Worm (Caenorhabditis elegans): ENCODE measurements around the gene pcp-1.

pcp-1 gene

DNA sequence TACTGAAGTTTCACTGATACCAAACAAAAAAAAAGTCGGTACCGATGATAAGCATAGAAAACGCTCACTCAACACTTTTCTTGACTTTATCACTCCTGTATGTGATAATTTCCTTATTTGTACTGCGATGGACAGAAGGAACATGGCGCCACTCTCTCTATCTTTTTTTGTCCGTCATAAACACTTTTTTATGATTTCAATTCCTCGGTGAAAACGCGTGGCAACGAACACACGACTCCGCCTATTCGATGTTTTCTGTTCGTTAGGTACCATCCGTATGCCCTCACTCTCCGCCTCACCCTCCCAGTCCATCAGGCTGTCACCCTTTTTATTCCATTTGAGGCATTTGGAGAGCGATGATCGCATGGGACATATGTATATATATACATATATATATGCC lies 28.4 kb upstream of the pcp-1 start (continued):
- TF ChIP-seq cey-2 (tag; optimal IDR thresholded peaks at IDR 0.05; ENCODE audit: borderline replicate concordance, insufficient read depth) (no peak), Y5F2A.4 (GFP tag; optimal IDR thresholded peaks at IDR 0.05) (no peak), zfp-2 (tag; optimal IDR thresholded peaks at IDR 0.05) (no peak), hlh-30 (tag; optimal IDR thresholded peaks at IDR 0.05; ENCODE audit: insufficient read depth) (peak; percentile 22), duxl-1 (tag; optimal IDR thresholded peaks at IDR 0.05; ENCODE audit: poor library complexity) (no peak), tra-1 (GFP tag; IDR thresholded peaks at IDR 0.05) (peak; percentile 44; the same call in 1 of the 2 replicates), mep-1 (tag; optimal IDR thresholded peaks at IDR 0.05) (no peak), hlh-11 (tag; optimal IDR thresholded peaks at IDR 0.05) (peak; percentile 74), dmd-6 (GFP tag; IDR thresholded peaks at IDR 0.05) (peak; percentile 75), nhr-42 (GFP tag; IDR thresholded peaks at IDR 0.05) (no peak), nhr-102 (tag; optimal IDR thresholded peaks at IDR 0.05) (no peak), madf-9 (GFP tag; conservative IDR thresholded peaks at IDR 0.05) (no peak), daf-8 (GFP tag; IDR thresholded peaks at IDR 0.05) (no peak), ama-1 (optimal IDR thresholded peaks at IDR 0.05) (no peak), rbr-2 (tag; optimal IDR thresholded peaks at IDR 0.05) (no peak), zip-2 (tag; optimal IDR thresholded peaks at IDR 0.05) (no peak), saeg-2 (GFP tag; IDR thresholded peaks at IDR 0.05) (no peak), spr-1 (tag; optimal IDR thresholded peaks at IDR 0.05) (no peak), dve-1 (tag; optimal IDR thresholded peaks at IDR 0.05; ENCODE audit: insufficient read depth) (peak; percentile 81), nhr-77 (tag; optimal IDR thresholded peaks at IDR 0.05) (peak; percentile 5), T20F7.1 (GFP tag; optimal IDR thresholded peaks at IDR 0.05) (peak; percentile 62), snpc-4 (tag; optimal IDR thresholded peaks at IDR 0.05) (no peak), dmd-9 (GFP tag; IDR thresholded peaks at IDR 0.05) (no peak), nhr-11 (tag; optimal IDR thresholded peaks at IDR 0.05) (no peak), daf-19 (GFP tag; conservative IDR thresholded peaks at IDR 0.05) (no peak), zip-11 (GFP tag; IDR thresholded peaks at IDR 0.05) (no peak), arid-1 (GFP tag; conservative IDR thresholded peaks at IDR 0.05) (no peak), egl-27 (tag; optimal IDR thresholded peaks at IDR 0.05) (no peak), mes-2 (tag; optimal IDR thresholded peaks at IDR 0.05; ENCODE audit: poor library complexity, severe bottlenecking) (no peak)

DNA sequence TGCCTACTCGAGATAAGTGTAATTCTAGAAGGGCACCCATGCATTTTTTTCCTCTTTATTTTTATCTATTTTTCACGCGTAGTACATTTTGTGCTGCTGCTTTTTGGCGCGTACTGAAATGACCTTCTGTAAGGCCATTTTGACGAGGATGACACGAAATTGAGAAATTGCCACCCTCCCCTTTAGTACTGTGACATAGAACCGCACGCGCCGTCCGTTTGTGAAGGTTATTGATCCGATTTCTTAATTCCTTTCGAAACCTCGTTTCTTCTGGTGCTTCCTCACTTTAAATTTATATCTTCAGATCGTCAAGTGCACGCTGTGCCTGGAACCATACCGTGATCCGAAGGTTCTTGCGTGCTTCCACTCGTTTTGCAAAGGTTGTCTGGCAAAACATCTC lies 27.6 kb upstream of the pcp-1 start:
- TF ChIP-seq aha-1 (tag): peak; percentile 36
- no peak for TF ChIP-seq ctbp-1 (GFP tag; IDR thresholded peaks at IDR 0.05)
- no peak for TF ChIP-seq F44E2.7 (GFP tag; IDR thresholded peaks at IDR 0.05)
- TF ChIP-seq fos-1 (tag; optimal IDR thresholded peaks at IDR 0.05): no peak
- 0 out of 2 replicates have a peak, but pooled peaks have one; percentile 21 for TF ChIP-seq egl-43 (GFP tag; IDR thresholded peaks at IDR 0.05)

DNA sequence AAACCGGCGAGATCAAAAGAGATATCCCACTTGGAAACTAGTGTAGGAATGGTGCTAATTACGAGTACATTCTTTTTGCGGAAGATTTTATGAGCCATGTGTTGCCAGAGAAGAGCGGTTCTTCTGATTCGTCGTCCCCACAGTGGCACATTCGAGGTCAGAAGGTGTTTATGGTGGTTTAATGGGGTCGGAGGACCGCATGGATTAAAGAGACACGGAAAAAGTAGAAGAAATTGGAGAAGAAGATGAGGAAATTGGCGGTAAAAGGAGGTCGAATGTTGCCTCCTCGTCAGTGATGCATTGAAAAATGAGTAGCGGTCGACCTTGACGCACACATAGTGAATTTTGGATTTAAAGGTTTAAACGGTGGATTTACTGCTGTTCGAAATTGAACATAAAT lies 25.1 kb upstream of the pcp-1 start:
- TF ChIP-seq lin-1 (GFP tag; IDR thresholded peaks at IDR 0.05) (0 out of 2 replicates have a peak, but pooled peaks have one; percentile 15), hlh-11 (tag; optimal IDR thresholded peaks at IDR 0.05) (no peak)

DNA sequence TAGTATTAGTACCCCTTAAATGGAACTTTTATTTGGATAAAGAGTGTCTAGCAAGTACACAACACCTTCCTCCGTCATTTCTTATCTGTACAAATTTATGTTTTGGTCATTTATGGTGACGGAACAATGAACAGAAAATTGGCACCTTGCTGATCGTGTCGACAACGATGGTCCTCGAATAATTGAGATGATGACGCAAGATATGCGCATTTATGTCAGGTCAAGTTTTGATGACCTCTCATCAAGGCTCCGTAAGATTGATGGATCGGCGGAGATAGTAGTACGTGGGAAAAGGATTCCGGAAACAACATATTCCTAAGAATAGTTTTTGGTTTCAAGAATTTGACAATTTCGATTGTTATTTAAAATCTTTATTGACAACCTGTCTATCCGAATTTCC lies 24.6 kb upstream of the pcp-1 start:
- TF ChIP-seq egl-43 (GFP tag; IDR thresholded peaks at IDR 0.05) (0 out of 2 replicates have a peak, but pooled peaks have one; percentile 22), daf-12 (tag; optimal IDR thresholded peaks at IDR 0.05) (no peak), jun-1 (tag; optimal IDR thresholded peaks at IDR 0.05) (no peak), zag-1 (tag; optimal IDR thresholded peaks at IDR 0.05) (no peak), unc-62 (GFP tag; optimal IDR thresholded peaks at IDR 0.05 in 1 of 2) (peak in 1 of 2 experiments; percentile 63), unc-62 (tag; optimal IDR thresholded peaks at IDR 0.05) (no peak), duxl-1 (tag; optimal IDR thresholded peaks at IDR 0.05; ENCODE audit: poor library complexity) (peak; percentile 26), mes-2 (tag; optimal IDR thresholded peaks at IDR 0.05; ENCODE audit: poor library complexity, severe bottlenecking) (peak; percentile 21)

All from whole organism, L4 larva.